Fruit fly (Drosophila melanogaster): ENCODE results near the gene Liprin-beta.

- no peak for TF ChIP-seq CG8478 (optimal IDR thresholded peaks at IDR 0.05)
- no peak for TF ChIP-seq CTCF (optimal IDR thresholded peaks at IDR 0.05)
Observed at dm6 chr3L:13519555-13520284, 6.7 kb downstream of the Liprin-beta start, which contains the start of gene CG10710.
